Worm (Caenorhabditis elegans) whole organism, L2 larva: ENCODE results near the gene AH10.4.

Experiments used
- ZK546.5 ChIP-seq: sonication (generic microtip); optimal IDR thresholded peaks from 2 replicates; lab custom pipeline; 2017; ENCODE audit warnings: missing biosample characterization, missing genetic modification characterization
- ama-1 ChIP-seq: fragments of 150-350 bp; optimal IDR thresholded peaks from 2 replicates; lab custom pipeline; 2018; ENCODE audit warnings: inconsistent platforms
- mdl-1 ChIP-seq, 2 experiments: fragments of 150-350 bp in 1 of 2; sonication (generic microtip) in 1 of 2; optimal IDR thresholded peaks; 2 replicates each; lab custom pipeline; 2017; ENCODE audit warnings: missing biosample characterization in 2 of 2, missing genetic modification characterization in 2 of 2
- nhr-6 ChIP-seq: fragments of 150-350 bp; optimal IDR thresholded peaks from 2 replicates; lab custom pipeline; 2014; ENCODE audit warnings: missing biosample characterization, missing genetic modification characterization
- nhr-77 ChIP-seq: fragments of 150-350 bp; optimal IDR thresholded peaks from 2 replicates; lab custom pipeline; 2014; ENCODE audit warnings: missing biosample characterization, missing genetic modification characterization
- sem-4 ChIP-seq: fragments of 150-350 bp; optimal IDR thresholded peaks from 2 replicates; lab custom pipeline; 2014; ENCODE audit warnings: missing biosample characterization, missing genetic modification reagents, missing genetic modification characterization
- snpc-4 ChIP-seq: fragments of 150-350 bp; optimal IDR thresholded peaks from 2 replicates; lab custom pipeline; 2014; ENCODE audit warnings: missing biosample characterization, missing genetic modification characterization
- unc-62 ChIP-seq: fragments of 150-350 bp; optimal IDR thresholded peaks from 2 replicates; lab custom pipeline; 2014; ENCODE audit warnings: missing biosample characterization, missing genetic modification reagents, missing genetic modification characterization
- zag-1 ChIP-seq: fragments of 150-350 bp; optimal IDR thresholded peaks from 2 replicates; lab custom pipeline; 2014; ENCODE audit warnings: missing biosample characterization, missing genetic modification characterization
- ztf-4 ChIP-seq: fragments of 150-350 bp; optimal IDR thresholded peaks from 2 replicates; lab custom pipeline; 2014; ENCODE audit warnings: missing biosample characterization, missing genetic modification characterization

DNA sequence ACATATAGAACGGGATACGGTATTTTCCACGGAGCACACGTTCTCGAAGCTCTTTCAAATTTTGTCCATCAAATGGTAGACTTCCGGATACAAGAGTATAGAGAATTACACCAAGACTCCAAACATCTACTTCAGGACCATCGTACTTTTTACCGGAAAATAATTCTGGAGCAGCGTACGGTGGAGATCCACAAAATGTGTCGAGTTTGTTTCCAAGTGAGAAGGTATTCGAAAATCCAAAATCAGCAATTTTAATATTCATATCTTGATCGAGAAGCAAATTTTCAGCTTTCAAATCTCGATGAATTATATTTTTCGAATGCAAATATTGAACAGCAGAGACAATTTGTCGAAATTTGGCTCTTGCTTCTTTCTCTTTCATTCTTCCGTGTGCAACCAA lies 14.5 kb downstream of the AH10.4 start:
- TF ChIP-seq nhr-6 (tag; lab: Kevin White, UChicago): no peak
- TF ChIP-seq nhr-77 (tag; lab: Kevin White, UChicago): no peak
- no peak for TF ChIP-seq mdl-1 (tag; optimal IDR thresholded peaks at IDR 0.05; lab: Kevin White, UChicago)
- no peak for TF ChIP-seq ztf-4 (tag; lab: Kevin White, UChicago)
- no peak for TF ChIP-seq unc-62 (GFP tag; lab: Kevin White, UChicago)
- no peak for TF ChIP-seq snpc-4
- TF ChIP-seq sem-4 (tag; lab: Kevin White, UChicago): no peak
- TF ChIP-seq ama-1: no peak
- TF ChIP-seq ZK546.5 (tag; lab: Kevin White, UChicago): no peak
- TF ChIP-seq zag-1: no peak
